Fruit fly (Drosophila melanogaster) whole organism, prepupa: Measurements from ENCODE around the gene tna.

ENCODE experiments used
- Blimp-1 ChIP-seq: fragments of 200-800 bp; sonication (Bioruptor generic); optimal IDR thresholded peaks from 3 replicates; lab custom pipeline; 2017; ENCODE audit warnings: missing biosample characterization, missing genetic modification characterization, mild to moderate bottlenecking, moderate library complexity, missing genetic modification reagents
- CG10631 ChIP-seq: fragments of 200-800 bp; sonication (Bioruptor generic); optimal IDR thresholded peaks from 2 replicates; lab custom pipeline; 2016; ENCODE audit warnings: missing biosample characterization, missing genetic modification characterization
- CG10669 ChIP-seq: fragments of 200-800 bp; sonication (Bioruptor generic); optimal IDR thresholded peaks from 3 replicates; lab custom pipeline; 2018; ENCODE audit warnings: missing biosample characterization, mild to moderate bottlenecking, missing genetic modification characterization, moderate library complexity
- CG11902 ChIP-seq: fragments of 200-800 bp; sonication (Bioruptor generic); optimal IDR thresholded peaks from 3 replicates; lab custom pipeline; 2016; ENCODE audit warnings: missing biosample characterization, missing genetic modification characterization
- CG15336 ChIP-seq: fragments of 200-800 bp; sonication (Bioruptor generic); IDR thresholded peaks from 2 replicates; pipeline ENCODE4 v1.3.6; 2022; ENCODE audit warnings: missing biosample characterization, missing genetic modification characterization
- CG1621 ChIP-seq: fragments of 200-800 bp; sonication (Bioruptor generic); optimal IDR thresholded peaks from 3 replicates; lab custom pipeline; 2018; ENCODE audit warnings: missing biosample characterization, mild to moderate bottlenecking, missing genetic modification characterization
- CG16779 ChIP-seq: fragments of 200-800 bp; sonication (Bioruptor generic); optimal IDR thresholded peaks from 3 replicates; lab custom pipeline; 2017; ENCODE audit warnings: missing biosample characterization, mild to moderate bottlenecking, missing genetic modification characterization
- CG3032 ChIP-seq: fragments of 200-800 bp; optimal IDR thresholded peaks from 2 replicates; lab custom pipeline; 2019; ENCODE audit warnings: missing biosample characterization, mild to moderate bottlenecking, missing genetic modification characterization, moderate library complexity
- CG31627 ChIP-seq: fragments of 200-800 bp; sonication (Bioruptor generic); optimal IDR thresholded peaks from 3 replicates; lab custom pipeline; 2016; ENCODE audit warnings: missing biosample characterization, missing genetic modification characterization
- CG34406 ChIP-seq: fragments of 200-800 bp; sonication (Bioruptor generic); optimal IDR thresholded peaks from 3 replicates; lab custom pipeline; 2016; ENCODE audit warnings: missing biosample characterization, missing genetic modification characterization
- CG4318 ChIP-seq: fragments of 200-800 bp; sonication (Bioruptor generic); optimal IDR thresholded peaks from 3 replicates; lab custom pipeline; 2017; ENCODE audit warnings: missing biosample characterization, mild to moderate bottlenecking, missing genetic modification characterization
- CG6163 ChIP-seq: fragments of 200-800 bp; sonication (Bioruptor generic); IDR thresholded peaks from 3 replicates; pipeline ENCODE4 v1.3.6; 2022; ENCODE audit warnings: missing biosample characterization, missing genetic modification characterization
- CG6276 ChIP-seq: fragments of 200-800 bp; sonication (Bioruptor generic); optimal IDR thresholded peaks from 2 replicates; lab custom pipeline; 2017; ENCODE audit warnings: missing biosample characterization, mild to moderate bottlenecking, missing genetic modification characterization
- CG6792 ChIP-seq: fragments of 200-800 bp; sonication (Bioruptor generic); optimal IDR thresholded peaks from 3 replicates; lab custom pipeline; 2016; ENCODE audit warnings: missing biosample characterization, missing genetic modification characterization
- CG6808 ChIP-seq: fragments of 200-800 bp; sonication (Bioruptor generic); optimal IDR thresholded peaks from 3 replicates; lab custom pipeline; 2017; ENCODE audit warnings: missing biosample characterization, missing genetic modification characterization, mild to moderate bottlenecking, moderate library complexity, missing genetic modification reagents
- CG7368 ChIP-seq: fragments of 200-800 bp; sonication (Bioruptor generic); optimal IDR thresholded peaks from 3 replicates; lab custom pipeline; 2016; ENCODE audit warnings: missing biosample characterization, missing genetic modification characterization
- CG8319 ChIP-seq: fragments of 200-800 bp; sonication (Bioruptor generic); optimal IDR thresholded peaks from 3 replicates; lab custom pipeline; 2016; ENCODE audit warnings: missing biosample characterization, missing genetic modification characterization
- CG8632 ChIP-seq: fragments of 200-800 bp; sonication (Bioruptor generic); optimal IDR thresholded peaks from 3 replicates; lab custom pipeline; 2016; ENCODE audit warnings: missing biosample characterization, missing genetic modification characterization
- CG9139 ChIP-seq: fragments of 200-800 bp; sonication (Bioruptor generic); optimal IDR thresholded peaks from 3 replicates; lab custom pipeline; 2017; ENCODE audit warnings: missing biosample characterization, mild to moderate bottlenecking, missing genetic modification characterization
- Eip75B ChIP-seq: fragments of 200-800 bp; sonication (Bioruptor generic); optimal IDR thresholded peaks from 3 replicates; lab custom pipeline; 2016; ENCODE audit warnings: missing biosample characterization, missing genetic modification characterization
- Ets21C ChIP-seq: fragments of 200-800 bp; sonication (Bioruptor generic); optimal IDR thresholded peaks from 3 replicates; lab custom pipeline; 2016; ENCODE audit warnings: missing biosample characterization, missing genetic modification characterization
- Ets96B ChIP-seq: fragments of 200-800 bp; optimal IDR thresholded peaks from 2 replicates; lab custom pipeline; 2019; ENCODE audit warnings: missing biosample characterization, mild to moderate bottlenecking, missing genetic modification characterization, moderate library complexity
- Gug ChIP-seq: fragments of 200-800 bp; sonication (Bioruptor generic); IDR thresholded peaks from 2 replicates; pipeline ENCODE4 v1.3.6; 2022; ENCODE audit warnings: missing biosample characterization, missing genetic modification characterization
- Hr39 ChIP-seq: fragments of 200-800 bp; sonication (Bioruptor generic); optimal IDR thresholded peaks from 2 replicates; lab custom pipeline; 2016; ENCODE audit warnings: missing biosample characterization, missing genetic modification characterization
- Hr4 ChIP-seq: fragments of 200-800 bp; sonication (Bioruptor generic); optimal IDR thresholded peaks from 3 replicates; lab custom pipeline; 2016; ENCODE audit warnings: missing biosample characterization, missing genetic modification characterization
- Lpt ChIP-seq: fragments of 200-800 bp; sonication (Bioruptor generic); optimal IDR thresholded peaks from 3 replicates; lab custom pipeline; 2016; ENCODE audit warnings: missing biosample characterization, missing genetic modification characterization
- Sox102F ChIP-seq: fragments of 200-800 bp; sonication (Bioruptor generic); optimal IDR thresholded peaks from 2 replicates; lab custom pipeline; 2016; ENCODE audit warnings: missing biosample characterization, mild to moderate bottlenecking, missing genetic modification characterization
- Sox14 ChIP-seq: fragments of 200-800 bp; sonication (Bioruptor generic); optimal IDR thresholded peaks from 3 replicates; lab custom pipeline; 2016; ENCODE audit warnings: missing biosample characterization, missing genetic modification characterization
- achi ChIP-seq: fragments of 200-800 bp; sonication (Bioruptor generic); optimal IDR thresholded peaks from 3 replicates; lab custom pipeline; 2016; ENCODE audit warnings: missing biosample characterization, missing genetic modification characterization
- cyc ChIP-seq: fragments of 200-800 bp; sonication (Bioruptor generic); optimal IDR thresholded peaks from 3 replicates; lab custom pipeline; 2016; ENCODE audit warnings: missing biosample characterization, missing genetic modification characterization
- dac ChIP-seq: fragments of 200-800 bp; sonication (Bioruptor generic); optimal IDR thresholded peaks from 2 replicates; lab custom pipeline; 2017; ENCODE audit warnings: missing biosample characterization, mild to moderate bottlenecking, missing genetic modification characterization
- dsx ChIP-seq: fragments of 200-800 bp; optimal IDR thresholded peaks from 3 replicates; lab custom pipeline; 2019; ENCODE audit warnings: missing biosample characterization, mild to moderate bottlenecking, missing genetic modification characterization, moderate library complexity; ENCODE audit not compliant: poor library complexity, severe bottlenecking
- esn ChIP-seq: fragments of 200-800 bp; sonication (Bioruptor generic); optimal IDR thresholded peaks from 2 replicates; lab custom pipeline; 2016; ENCODE audit warnings: missing biosample characterization, mild to moderate bottlenecking, missing genetic modification characterization, moderate library complexity
- fd59A ChIP-seq: fragments of 200-800 bp; sonication (Bioruptor generic); optimal IDR thresholded peaks from 2 replicates; lab custom pipeline; 2017; ENCODE audit warnings: missing biosample characterization, mild to moderate bottlenecking, missing genetic modification characterization, missing genetic modification reagents
- fkh ChIP-seq: fragments of 200-800 bp; sonication (Bioruptor generic); optimal IDR thresholded peaks from 3 replicates; lab custom pipeline; 2017; ENCODE audit warnings: missing biosample characterization, mild to moderate bottlenecking, missing genetic modification characterization, moderate library complexity
- lz ChIP-seq: fragments of 200-800 bp; sonication (Bioruptor generic); optimal IDR thresholded peaks from 3 replicates; lab custom pipeline; 2016; ENCODE audit warnings: missing biosample characterization, missing genetic modification characterization
- net ChIP-seq: fragments of 200-800 bp; sonication (Bioruptor generic); optimal IDR thresholded peaks from 3 replicates; lab custom pipeline; 2016; ENCODE audit warnings: missing biosample characterization, missing genetic modification characterization
- pdm3 ChIP-seq: fragments of 200-800 bp; sonication (Bioruptor generic); optimal IDR thresholded peaks from 3 replicates; lab custom pipeline; 2016; ENCODE audit warnings: missing biosample characterization, missing genetic modification characterization
- salr ChIP-seq, 2 experiments: fragments of 200-800 bp; sonication (Bioruptor generic); optimal IDR thresholded peaks; 3 replicates each; lab custom pipeline; 2016 to 2018; ENCODE audit warnings: missing biosample characterization in 2 of 2, missing genetic modification characterization in 2 of 2, mild to moderate bottlenecking in 1 of 2
- ss ChIP-seq, 2 experiments: fragments of 200-800 bp; sonication (Bioruptor generic); optimal IDR thresholded peaks; 2 replicates in 1 of 2; 3 replicates in 1 of 2; lab custom pipeline; 2017 to 2018; ENCODE audit warnings: mild to moderate bottlenecking in 2 of 2, missing biosample characterization in 2 of 2, missing genetic modification characterization in 2 of 2, moderate library complexity in 1 of 2
- svp ChIP-seq: fragments of 200-800 bp; sonication (Bioruptor generic); peaks from one replicate; lab custom pipeline; 2016; ENCODE audit warnings: missing biosample characterization, missing genetic modification characterization

Gene tna

DNA sequence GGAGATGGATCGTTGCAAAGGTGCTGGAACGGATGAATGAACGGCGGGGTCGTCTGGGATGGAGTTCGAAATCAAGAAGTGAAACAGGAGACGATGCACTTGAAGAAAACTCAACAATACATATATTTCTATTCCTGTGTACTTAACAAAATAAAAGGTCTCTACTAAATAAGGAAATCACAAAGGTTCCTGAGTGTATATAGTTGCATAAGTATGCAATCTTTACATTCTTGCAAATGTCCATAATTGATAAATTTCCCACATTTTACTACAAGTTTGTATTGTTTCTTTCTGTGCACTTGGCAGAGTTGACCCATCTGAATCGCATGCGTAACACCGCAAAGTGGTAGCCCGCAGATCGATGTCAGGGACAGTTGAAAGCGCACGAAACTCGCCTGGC is 35.3 kb upstream of the tna start (continued):
- TF ChIP-seq CG9139 (GFP tag; lab: Kevin White, UChicago): no peak
- no peak for TF ChIP-seq CG6276 (GFP tag; lab: Kevin White, UChicago)
- TF ChIP-seq dac: no peak
- no peak for TF ChIP-seq CG6808 (GFP tag; lab: Kevin White, UChicago)
- no peak for TF ChIP-seq fkh (GFP tag; lab: Kevin White, UChicago)
- TF ChIP-seq CG15336: 0 out of 2 replicates have a peak, but pooled peaks have one; percentile 25
- no peak for TF ChIP-seq CG3032 (tag; lab: Kevin White, UChicago)
- no peak for TF ChIP-seq Ets21C (GFP tag; lab: Kevin White, UChicago)
- peak; percentile 38 for TF ChIP-seq esn (GFP tag; lab: Kevin White, UChicago)
- peak; percentile 18 for TF ChIP-seq CG8319 (GFP tag; lab: Kevin White, UChicago)
- peak; percentile 27 for TF ChIP-seq CG31627 (GFP tag; lab: Kevin White, UChicago)
- TF ChIP-seq CG10631: peak; percentile 24
- no peak for TF ChIP-seq CG1621 (tag; lab: Kevin White, UChicago)
- no peak for TF ChIP-seq fd59A
- TF ChIP-seq CG34406 (GFP tag; lab: Kevin White, UChicago): peak; percentile 36
- TF ChIP-seq lz (GFP tag; lab: Kevin White, UChicago): peak; percentile 18
- TF ChIP-seq Gug (GFP tag; lab: Robert Waterston, UW): no peak
- peak in 1 of 2 experiments; percentile 21 for TF ChIP-seq ss (GFP tag; optimal IDR thresholded peaks at IDR 0.05; lab: Kevin White, UChicago)
- peak; percentile 36 for TF ChIP-seq CG6792 (GFP tag; lab: Kevin White, UChicago)
- no peak for TF ChIP-seq Lpt (GFP tag; lab: Kevin White, UChicago)
- TF ChIP-seq CG6163 (GFP tag; lab: Robert Waterston, UW): 0 out of 3 replicates have a peak, but pooled peaks have one; percentile 33
- TF ChIP-seq CG4318 (GFP tag; lab: Kevin White, UChicago): no peak
- peak; percentile 10 for TF ChIP-seq Sox102F (GFP tag; lab: Kevin White, UChicago)
- TF ChIP-seq CG10669: peak; percentile 16

DNA sequence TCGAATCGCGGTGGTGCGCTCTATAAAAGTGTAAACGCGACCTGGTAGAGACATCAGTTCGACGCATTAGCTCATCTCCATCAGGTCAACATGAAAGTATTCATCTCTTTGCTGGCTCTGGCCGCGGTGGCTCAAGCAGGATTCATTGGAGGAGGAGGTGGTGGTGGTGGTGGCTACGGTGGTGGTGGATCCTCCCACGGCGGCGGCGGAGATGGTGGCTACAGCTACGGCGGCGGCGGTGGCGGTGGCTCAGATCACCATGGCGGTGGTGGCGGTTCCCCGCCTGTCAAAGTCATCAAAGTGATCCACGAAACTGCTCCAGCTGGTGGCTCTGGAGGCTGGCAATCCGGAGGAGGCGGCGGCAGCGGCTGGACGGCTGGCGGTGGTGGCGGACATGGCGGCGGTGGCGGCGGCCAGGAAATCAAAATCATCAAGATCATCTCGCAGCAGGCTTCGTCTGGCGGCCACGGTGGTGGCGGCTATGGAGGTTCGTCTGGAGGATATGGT is 34.1 kb upstream of the tna start, which contains the start of gene CG12523:
Gene CG12523, plus strand, starts transcription at position 51 of the 507 bp plus-strand sequence.
- no peak for TF ChIP-seq cyc
- TF ChIP-seq fd59A: no peak
- TF ChIP-seq achi (GFP tag; lab: Kevin White, UChicago): no peak
- TF ChIP-seq esn (GFP tag; lab: Kevin White, UChicago): no peak
- TF ChIP-seq dac: no peak
- TF ChIP-seq svp (GFP tag; lab: Kevin White, UChicago): no peak
- no peak for TF ChIP-seq CG3032 (tag; lab: Kevin White, UChicago)
- TF ChIP-seq Hr39 (GFP tag; lab: Kevin White, UChicago): no peak
- no peak for TF ChIP-seq salr (GFP tag; optimal IDR thresholded peaks at IDR 0.05; lab: Kevin White, UChicago)
- no peak for TF ChIP-seq CG11902
- TF ChIP-seq Sox14 (GFP tag; lab: Kevin White, UChicago): no peak
- TF ChIP-seq CG8632 (GFP tag; lab: Kevin White, UChicago): no peak
- no peak for TF ChIP-seq pdm3 (GFP tag; lab: Kevin White, UChicago)

DNA sequence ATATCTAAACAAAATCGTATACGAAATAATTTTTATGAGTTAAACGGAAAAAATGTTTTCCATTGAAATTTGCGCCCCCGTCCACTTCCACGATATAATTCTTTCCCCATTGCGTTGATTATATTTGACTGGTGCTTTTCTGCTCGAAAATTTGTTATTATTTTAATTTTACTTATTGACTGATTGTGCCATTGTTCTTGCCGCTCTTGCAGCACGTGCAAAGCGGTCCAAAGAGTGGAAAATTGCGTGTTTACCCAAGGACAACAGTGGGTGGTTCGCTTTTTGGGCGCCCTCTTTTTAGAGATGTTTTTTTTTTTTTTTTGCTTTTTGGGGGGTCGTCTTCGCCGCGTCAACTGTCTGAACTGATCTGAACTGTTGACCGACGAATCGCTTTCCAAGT is 32.2 kb upstream of the tna start:
- TF ChIP-seq CG6163 (GFP tag; lab: Robert Waterston, UW): no peak
- TF ChIP-seq CG6276 (GFP tag; lab: Kevin White, UChicago): no peak
- TF ChIP-seq achi (GFP tag; lab: Kevin White, UChicago): no peak
- TF ChIP-seq pdm3 (GFP tag; lab: Kevin White, UChicago): no peak
- TF ChIP-seq CG6792 (GFP tag; lab: Kevin White, UChicago): no peak
- TF ChIP-seq Hr39 (GFP tag; lab: Kevin White, UChicago): no peak
- no peak for TF ChIP-seq CG34406 (GFP tag; lab: Kevin White, UChicago)

DNA sequence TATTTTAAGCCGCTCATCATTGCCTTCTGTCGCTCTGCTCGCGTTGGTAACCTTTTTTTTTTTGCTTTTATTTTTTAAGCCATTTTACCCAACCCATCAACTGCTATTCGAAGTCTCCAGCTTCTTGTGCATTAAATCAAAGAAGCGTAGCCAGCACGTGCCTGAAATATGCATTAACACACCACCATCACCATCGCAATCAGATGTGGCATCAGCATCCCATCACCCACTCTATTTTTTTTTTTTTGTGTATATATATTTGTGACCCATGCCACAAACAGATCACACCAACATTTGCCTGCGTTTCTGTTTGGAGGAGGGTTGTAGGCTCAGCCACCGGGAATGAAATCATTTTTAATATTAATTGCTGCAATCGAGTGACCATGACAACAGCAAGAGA is 26.3 kb upstream of the tna start:
- TF ChIP-seq CG16779 (tag; lab: Kevin White, UChicago) (no peak), Hr4 (GFP tag; lab: Kevin White, UChicago) (no peak), Blimp-1 (no peak), fd59A (no peak), CG1621 (tag; lab: Kevin White, UChicago) (no peak), Hr39 (GFP tag; lab: Kevin White, UChicago) (no peak), dsx (no peak), Ets96B (tag; lab: Kevin White, UChicago) (no peak), CG6808 (GFP tag; lab: Kevin White, UChicago) (no peak), Lpt (GFP tag; lab: Kevin White, UChicago) (no peak), CG7368 (GFP tag; lab: Kevin White, UChicago) (no peak), net (no peak), CG6163 (GFP tag; lab: Robert Waterston, UW) (no peak), achi (GFP tag; lab: Kevin White, UChicago) (no peak), lz (GFP tag; lab: Kevin White, UChicago) (no peak), Eip75B (GFP tag; lab: Kevin White, UChicago) (no peak)
